Worm (Caenorhabditis elegans) whole organism, early embryonic: ENCODE measurements around the gene dpy-8.

Source experiments
- B0310.2 ChIP-seq: sonication (generic microtip); optimal IDR thresholded peaks from 2 replicates; lab custom pipeline; 2016; ENCODE audit warnings: mild to moderate bottlenecking, missing genetic modification characterization, missing compliant biosample characterization
- F13C5.2 ChIP-seq: sonication (generic microtip); optimal IDR thresholded peaks from 2 replicates; lab custom pipeline; 2017; ENCODE audit warnings: mild to moderate bottlenecking, missing genetic modification characterization, inconsistent platforms, missing compliant biosample characterization
- aly-1 ChIP-seq: sonication (generic microtip); optimal IDR thresholded peaks from 2 replicates; lab custom pipeline; 2016; ENCODE audit warnings: missing genetic modification characterization, missing compliant biosample characterization
- ama-1 ChIP-seq: fragments of 150-350 bp; optimal IDR thresholded peaks from 2 replicates; lab custom pipeline; 2014
- ceh-13 ChIP-seq: fragments of 200-800 bp; sonication (Bioruptor generic); optimal IDR thresholded peaks from 2 replicates; lab custom pipeline; 2018; ENCODE audit warnings: mild to moderate bottlenecking, missing genetic modification characterization, missing compliant biosample characterization
- ceh-36 ChIP-seq: sonication (generic microtip); optimal IDR thresholded peaks from 2 replicates; lab custom pipeline; 2016; ENCODE audit warnings: missing genetic modification characterization, inconsistent platforms, missing compliant biosample characterization
- ets-7 ChIP-seq: sonication (generic microtip); optimal IDR thresholded peaks from 2 replicates; lab custom pipeline; 2016; ENCODE audit warnings: missing genotype, missing genetic modification characterization, missing compliant biosample characterization
- flt-1 ChIP-seq: fragments of 200-800 bp; sonication (Bioruptor generic); IDR thresholded peaks from 2 replicates; pipeline ENCODE4 v1.3.6; 2022; ENCODE audit warnings: missing genetic modification characterization, missing compliant biosample characterization
- hmbx-1 ChIP-seq: sonication (generic microtip); optimal IDR thresholded peaks from 2 replicates; lab custom pipeline; 2016; ENCODE audit warnings: mild to moderate bottlenecking, missing genetic modification characterization, missing compliant biosample characterization
- hmg-4 ChIP-seq: fragments of 200-800 bp; sonication (Bioruptor generic); optimal IDR thresholded peaks from 2 replicates; lab custom pipeline; 2018; ENCODE audit warnings: mild to moderate bottlenecking, missing genetic modification characterization, missing compliant biosample characterization
- hnd-1 ChIP-seq: sonication (generic microtip); optimal IDR thresholded peaks from 2 replicates; lab custom pipeline; 2016; ENCODE audit warnings: missing genetic modification characterization, missing compliant biosample characterization
- pes-1 ChIP-seq: fragments of 200-800 bp; sonication (Bioruptor generic); IDR thresholded peaks from 2 replicates; pipeline ENCODE4 v1.3.6; 2022; ENCODE audit warnings: missing genetic modification reagents, missing genetic modification characterization, missing compliant biosample characterization
- scrt-1 ChIP-seq: fragments of 200-800 bp; sonication (Bioruptor generic); IDR thresholded peaks from 2 replicates; pipeline ENCODE4 v1.3.6; 2022; ENCODE audit warnings: missing genetic modification characterization, missing compliant biosample characterization
- sea-1 ChIP-seq: fragments of 200-800 bp; sonication (Bioruptor generic); conservative IDR thresholded peaks from 2 replicates; pipeline ENCODE4 v1.3.6; 2022; ENCODE audit warnings: missing genetic modification characterization, missing compliant biosample characterization
- tbx-11 ChIP-seq: fragments of 200-800 bp; sonication (Bioruptor generic); IDR thresholded peaks from 2 replicates; pipeline ENCODE4 v1.3.6; 2022; ENCODE audit warnings: missing genetic modification characterization, missing compliant biosample characterization
- tbx-37 ChIP-seq: fragments of 200-800 bp; sonication (Bioruptor generic); conservative IDR thresholded peaks from 2 replicates; pipeline ENCODE4 v1.3.6; 2022; ENCODE audit warnings: missing genetic modification reagents, missing genetic modification characterization, missing compliant biosample characterization
- tra-4 ChIP-seq: sonication (generic microtip); optimal IDR thresholded peaks from 2 replicates; lab custom pipeline; 2017; ENCODE audit warnings: missing genetic modification characterization, missing compliant biosample characterization

The dpy-8 gene

DNA sequence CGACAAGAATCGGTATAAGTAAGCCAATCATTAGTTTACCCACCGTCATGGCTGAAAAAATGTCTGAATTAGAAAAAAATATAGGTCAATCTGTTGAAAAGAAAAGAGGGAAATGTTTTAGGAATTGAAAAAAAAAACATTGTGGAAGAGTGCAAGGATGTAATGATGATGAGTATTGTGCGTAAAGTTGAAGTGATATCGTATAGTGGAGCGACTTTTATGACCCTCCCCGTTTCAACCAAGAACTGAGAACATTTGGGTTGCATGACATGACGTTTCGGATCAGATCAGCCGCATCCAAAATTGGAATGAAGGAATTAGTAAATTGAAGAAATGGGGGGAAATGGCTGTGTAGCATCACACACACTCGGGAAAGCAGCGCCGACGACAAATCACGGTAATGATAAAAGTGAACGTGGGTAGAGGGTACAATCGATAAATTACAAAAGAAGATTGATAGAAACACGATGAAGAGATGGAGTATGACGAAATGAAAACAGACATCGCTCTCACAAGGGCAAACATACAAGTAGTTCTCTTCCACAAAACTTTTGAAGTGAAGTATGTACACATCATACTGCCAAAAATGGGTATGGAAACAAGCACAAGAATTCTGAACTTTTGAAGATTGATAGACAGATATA, 33.3 kb downstream of the dpy-8 start, which contains the start of gene apl-1:
TSS of gene apl-1 (minus strand) at position 51 of the 644 bp plus-strand sequence.
- TF ChIP-seq pes-1 (GFP tag; lab: Robert Waterston, UW), result no peak

DNA sequence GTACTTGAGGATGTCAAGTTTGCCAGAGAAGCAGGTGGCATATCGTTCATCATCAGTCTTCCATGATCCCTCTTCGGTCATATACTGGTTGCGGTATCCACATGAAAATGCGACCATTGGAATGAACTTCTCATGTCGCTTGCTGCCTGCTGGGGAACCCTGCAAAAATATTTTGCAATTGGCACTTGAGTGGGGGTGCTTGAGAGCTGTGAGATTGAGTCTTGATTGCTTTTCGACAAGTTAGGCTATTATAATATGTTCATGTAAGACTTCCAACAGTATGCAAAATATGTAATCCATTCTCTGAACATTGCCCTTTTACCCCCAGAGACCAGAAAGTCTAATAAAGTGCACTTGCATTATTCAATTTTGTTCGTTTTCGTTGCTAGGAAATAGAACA, 34.1 kb downstream of the dpy-8 start:
- TF ChIP-seq ceh-36 (tag; lab: Kevin White, UChicago) (no peak), F13C5.2 (no peak)

- TF ChIP-seq aly-1 (tag; lab: Kevin White, UChicago), result no peak
- TF ChIP-seq sea-1 (GFP tag; lab: Robert Waterston, UW), result no peak
- no peak for TF ChIP-seq ama-1 (lab: Kevin White, UChicago)
- TF ChIP-seq tbx-37 (GFP tag; lab: Robert Waterston, UW), result no peak
- no peak for TF ChIP-seq pes-1 (GFP tag; lab: Robert Waterston, UW)
- TF ChIP-seq tra-4 (tag; lab: Kevin White, UChicago), result no peak
- TF ChIP-seq hmg-4 (GFP tag; lab: Kevin White, UChicago), result no peak
- TF ChIP-seq flt-1 (GFP tag; lab: Robert Waterston, UW), result no peak
- TF ChIP-seq tbx-11 (GFP tag; lab: Robert Waterston, UW), result no peak
- no peak for TF ChIP-seq F13C5.2
- TF ChIP-seq B0310.2 (tag; lab: Kevin White, UChicago), result no peak
- no peak for TF ChIP-seq ceh-36 (tag; lab: Kevin White, UChicago)
- no peak for TF ChIP-seq hmbx-1 (tag; lab: Kevin White, UChicago)
Observed at ce11 chrX:5115511-5115910, 34.8 kb downstream of the dpy-8 start.

- TF ChIP-seq ets-7 (tag; lab: Kevin White, UChicago), result no peak
- no peak for TF ChIP-seq scrt-1 (GFP tag; lab: Robert Waterston, UW)
- no peak for TF ChIP-seq sea-1 (GFP tag; lab: Robert Waterston, UW)
- TF ChIP-seq F13C5.2, result no peak
- no peak for TF ChIP-seq pes-1 (GFP tag; lab: Robert Waterston, UW)
- no peak for TF ChIP-seq hnd-1 (tag; lab: Kevin White, UChicago)
- TF ChIP-seq tbx-37 (GFP tag; lab: Robert Waterston, UW), result no peak
- no peak for TF ChIP-seq ceh-13 (GFP tag; lab: Kevin White, UChicago)
- TF ChIP-seq ama-1 (lab: Kevin White, UChicago), result no peak
- TF ChIP-seq hmg-4 (GFP tag; lab: Kevin White, UChicago), result no peak
- TF ChIP-seq ceh-36 (tag; lab: Kevin White, UChicago), result no peak
- no peak for TF ChIP-seq flt-1 (GFP tag; lab: Robert Waterston, UW)
- no peak for TF ChIP-seq B0310.2 (tag; lab: Kevin White, UChicago)
- no peak for TF ChIP-seq aly-1 (tag; lab: Kevin White, UChicago)
Observed at ce11 chrX:5111894-5112293, 38.4 kb downstream of the dpy-8 start.

- TF ChIP-seq ceh-13 (GFP tag; lab: Kevin White, UChicago), result no peak
- no peak for TF ChIP-seq tra-4 (tag; lab: Kevin White, UChicago)
- no peak for TF ChIP-seq ceh-36 (tag; lab: Kevin White, UChicago)
Observed at ce11 chrX:5109130-5109529, 41.1 kb downstream of the dpy-8 start, which contains the start of gene C42D8.1. Gene C42D8.1 (plus strand): TSS chrX:5109506.

DNA sequence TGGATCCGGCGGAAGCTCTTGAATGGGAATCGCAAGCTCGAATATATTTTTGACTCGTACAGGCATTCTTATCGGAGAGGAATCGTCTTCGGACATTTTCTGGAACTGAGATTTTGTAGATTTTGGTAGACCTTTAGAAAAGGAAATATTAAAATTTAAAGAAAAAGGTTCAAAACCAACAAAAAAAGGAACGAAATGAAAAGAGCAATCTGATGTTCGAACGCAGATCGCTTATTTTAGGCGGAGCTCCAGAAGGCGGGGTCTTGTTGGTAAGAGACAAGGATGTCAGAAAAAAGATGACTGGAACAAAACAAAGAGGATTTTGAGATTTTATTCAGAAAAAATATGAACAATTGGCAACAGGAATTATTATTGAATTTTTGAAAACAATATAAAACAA, 43.3 kb downstream of the dpy-8 start, which contains the start of gene C42D8.9:
TSS of gene C42D8.9 (minus strand) at position 101 of the 400 bp plus-strand sequence.
- TF ChIP-seq tra-4 (tag; lab: Kevin White, UChicago) (no peak), hmg-4 (GFP tag; lab: Kevin White, UChicago) (no peak), sea-1 (GFP tag; lab: Robert Waterston, UW) (no peak), hnd-1 (tag; lab: Kevin White, UChicago) (no peak), flt-1 (GFP tag; lab: Robert Waterston, UW) (no peak), tbx-37 (GFP tag; lab: Robert Waterston, UW) (no peak), ama-1 (lab: Kevin White, UChicago) (no peak), ceh-36 (tag; lab: Kevin White, UChicago) (no peak)

DNA sequence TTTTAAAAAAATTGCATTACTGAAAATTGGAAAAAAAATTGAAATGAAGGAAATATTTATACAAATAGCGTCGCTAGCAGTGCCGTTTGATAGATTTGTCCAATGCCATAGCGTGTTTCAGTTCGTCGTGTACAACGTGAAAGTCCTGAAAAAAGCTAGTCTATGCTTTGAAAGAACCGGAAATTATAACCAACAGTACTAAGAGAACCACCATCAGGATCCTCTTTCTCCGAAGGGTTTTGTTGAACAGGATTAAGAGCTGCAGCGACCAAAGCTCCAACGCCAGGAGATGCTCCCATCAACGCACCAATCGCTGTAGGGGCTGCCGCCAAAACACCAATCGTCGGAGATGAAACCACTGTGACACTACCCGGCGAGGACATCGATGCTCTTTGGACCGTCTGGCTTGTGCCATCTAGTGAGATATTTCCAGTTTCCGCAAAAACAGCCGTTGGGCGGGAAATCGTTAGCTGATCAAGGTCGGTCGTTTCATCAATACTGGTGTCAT, 44.0 kb downstream of the dpy-8 start:
- TF ChIP-seq scrt-1 (GFP tag; lab: Robert Waterston, UW), result no peak
- no peak for TF ChIP-seq tra-4 (tag; lab: Kevin White, UChicago)
- TF ChIP-seq ceh-36 (tag; lab: Kevin White, UChicago), result no peak
- TF ChIP-seq aly-1 (tag; lab: Kevin White, UChicago), result no peak
- no peak for TF ChIP-seq pes-1 (GFP tag; lab: Robert Waterston, UW)
- TF ChIP-seq ceh-13 (GFP tag; lab: Kevin White, UChicago), result no peak
- TF ChIP-seq ama-1 (lab: Kevin White, UChicago), result no peak
- no peak for TF ChIP-seq sea-1 (GFP tag; lab: Robert Waterston, UW)
- no peak for TF ChIP-seq F13C5.2
- no peak for TF ChIP-seq tbx-11 (GFP tag; lab: Robert Waterston, UW)
- TF ChIP-seq hmbx-1 (tag; lab: Kevin White, UChicago), result no peak
- TF ChIP-seq tbx-37 (GFP tag; lab: Robert Waterston, UW), result no peak

ce11 chrX:5105703-5106102, 44.6 kb downstream of the dpy-8 start:
- TF ChIP-seq tbx-37 (GFP tag; lab: Robert Waterston, UW) (no peak), hnd-1 (tag; lab: Kevin White, UChicago) (no peak), F13C5.2 (no peak), scrt-1 (GFP tag; lab: Robert Waterston, UW) (no peak), aly-1 (tag; lab: Kevin White, UChicago) (no peak), ama-1 (lab: Kevin White, UChicago) (no peak), ceh-13 (GFP tag; lab: Kevin White, UChicago) (no peak), sea-1 (GFP tag; lab: Robert Waterston, UW) (no peak), hmbx-1 (tag; lab: Kevin White, UChicago) (no peak), tbx-11 (GFP tag; lab: Robert Waterston, UW) (no peak), ceh-36 (tag; lab: Kevin White, UChicago) (no peak), pes-1 (GFP tag; lab: Robert Waterston, UW) (no peak), tra-4 (tag; lab: Kevin White, UChicago) (no peak), ets-7 (tag; lab: Kevin White, UChicago) (no peak), B0310.2 (tag; lab: Kevin White, UChicago) (no peak), flt-1 (GFP tag; lab: Robert Waterston, UW) (no peak)
